Worm (Caenorhabditis elegans) whole organism, midembryonic: ENCODE data around the gene sre-11.

Experiments
- T22C8.4 ChIP-seq: fragments of 200-800 bp; sonication (Bioruptor generic); IDR thresholded peaks from 2 replicates; pipeline ENCODE4 v1.3.6; 2022; ENCODE audit warnings: missing genetic modification characterization, missing compliant biosample characterization
- cog-1 ChIP-seq: sonication (generic microtip); optimal IDR thresholded peaks from 2 replicates; lab custom pipeline; 2016; ENCODE audit warnings: missing genetic modification characterization, missing compliant biosample characterization
- flt-1 ChIP-seq: fragments of 200-800 bp; sonication (Bioruptor generic); IDR thresholded peaks from 2 replicates; pipeline ENCODE4 v1.3.6; 2022; ENCODE audit warnings: missing genetic modification characterization, missing compliant biosample characterization
- klf-2 ChIP-seq: fragments of 200-800 bp; sonication (Bioruptor generic); conservative IDR thresholded peaks from 2 replicates; pipeline ENCODE4 v1.3.6; 2022; ENCODE audit warnings: missing genetic modification reagents, missing genetic modification characterization, missing compliant biosample characterization
- med-1 ChIP-seq: sonication (generic microtip); optimal IDR thresholded peaks from 2 replicates; lab custom pipeline; 2017; ENCODE audit warnings: missing genetic modification characterization, mild to moderate bottlenecking, missing compliant biosample characterization, antibody characterized with exemption, missing genetic modification reagents; ENCODE audit not compliant: insufficient read depth
- ref-1 ChIP-seq: fragments of 200-800 bp; sonication (Bioruptor generic); conservative IDR thresholded peaks from 2 replicates; pipeline ENCODE4 v1.3.6; 2022; ENCODE audit warnings: missing genetic modification reagents, missing genetic modification characterization, missing compliant biosample characterization
- tab-1 ChIP-seq: fragments of 200-800 bp; sonication (Bioruptor generic); IDR thresholded peaks from 2 replicates; pipeline ENCODE4 v1.3.6; 2022; ENCODE audit warnings: missing genetic modification characterization, missing compliant biosample characterization
- ztf-23 ChIP-seq: fragments of 200-800 bp; sonication (Bioruptor generic); IDR thresholded peaks from 2 replicates; pipeline ENCODE4 v1.3.6; 2022; ENCODE audit warnings: missing genetic modification reagents, missing genetic modification characterization, missing compliant biosample characterization
- ztf-29 ChIP-seq: fragments of 200-800 bp; sonication (Bioruptor generic); IDR thresholded peaks from 2 replicates; pipeline ENCODE4 v1.3.6; 2022; ENCODE audit warnings: missing genetic modification reagents, missing genetic modification characterization, missing compliant biosample characterization

Gene sre-11

DNA sequence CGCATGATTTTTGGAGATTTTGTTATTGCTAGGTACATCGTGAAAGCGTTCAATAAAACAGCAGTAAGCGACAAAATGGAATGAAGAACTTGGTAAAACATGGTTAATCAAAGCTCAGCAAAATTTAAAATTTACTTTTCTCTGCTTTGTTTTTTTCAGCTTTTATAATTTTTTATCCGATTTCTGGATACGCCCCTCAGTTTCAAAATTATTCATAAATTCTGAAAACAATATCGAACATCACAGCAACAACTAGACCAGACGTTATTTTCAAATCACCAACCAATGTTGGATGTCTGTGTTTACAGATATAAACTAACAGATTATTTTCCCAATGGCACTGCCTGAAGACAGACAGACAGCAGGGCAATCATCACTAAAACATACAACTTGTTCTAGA, 49.1 kb downstream of the sre-11 start, which contains the start of gene srd-31:
Gene srd-31, minus strand, starts transcription at position 101 of the 400 bp plus-strand sequence.
- TF ChIP-seq klf-2 (GFP tag; lab: Robert Waterston, UW) (no peak), ref-1 (GFP tag; lab: Robert Waterston, UW) (no peak), med-1 (GFP tag; lab: Kevin White, UChicago) (no peak), ztf-29 (no peak), T22C8.4 (GFP tag; lab: Robert Waterston, UW) (no peak), cog-1 (tag; lab: Kevin White, UChicago) (no peak), flt-1 (no peak), tab-1 (GFP tag; lab: Robert Waterston, UW) (no peak), ztf-23 (GFP tag; lab: Robert Waterston, UW) (no peak)
